Fruit fly (Drosophila melanogaster) whole organism, embryonic: ENCODE data around the gene Cdk1.

Experiments used
- Atf6 ChIP-seq: fragments of 200-800 bp; sonication (Bioruptor generic); IDR thresholded peaks from 2 replicates; pipeline ENCODE4 v1.3.6; 2022; ENCODE audit warnings: missing biosample characterization, missing genetic modification characterization
- BEAF-32 ChIP-seq: fragments of 200-800 bp; sonication (Bioruptor generic); optimal IDR thresholded peaks from 3 replicates; lab custom pipeline; 2017; ENCODE audit warnings: missing biosample characterization, missing genetic modification characterization, mild to moderate bottlenecking, moderate library complexity, missing genetic modification reagents
- Bgb ChIP-seq: fragments of 200-800 bp; sonication (Bioruptor generic); IDR thresholded peaks from 2 replicates; pipeline ENCODE4 v1.3.6; 2022; ENCODE audit warnings: missing biosample characterization, missing genetic modification characterization; ENCODE audit not compliant: partially characterized antibody
- CG10462 ChIP-seq: fragments of 200-800 bp; sonication (Bioruptor generic); optimal IDR thresholded peaks from 2 replicates; lab custom pipeline; 2016; ENCODE audit warnings: missing biosample characterization, missing genetic modification characterization
- CG10543 ChIP-seq: fragments of 200-800 bp; sonication (Bioruptor generic); optimal IDR thresholded peaks from 3 replicates; lab custom pipeline; 2017; ENCODE audit warnings: missing biosample characterization, mild to moderate bottlenecking, missing genetic modification characterization, moderate library complexity
- CG12391 ChIP-seq: fragments of 200-800 bp; sonication (Bioruptor generic); optimal IDR thresholded peaks from 3 replicates; lab custom pipeline; 2018; ENCODE audit warnings: missing biosample characterization, mild to moderate bottlenecking, missing genetic modification characterization, moderate library complexity
- CG13287 ChIP-seq: fragments of 200-800 bp; sonication (Bioruptor generic); IDR thresholded peaks from 2 replicates; pipeline ENCODE4 v1.3.6; 2022; ENCODE audit warnings: missing biosample characterization, missing genetic modification characterization; ENCODE audit not compliant: partially characterized antibody
- CG13424 ChIP-seq: fragments of 200-800 bp; sonication (Bioruptor generic); optimal IDR thresholded peaks from 2 replicates; lab custom pipeline; 2019; ENCODE audit warnings: missing biosample characterization, mild to moderate bottlenecking, missing genetic modification characterization, moderate library complexity
- CG13894 ChIP-seq: fragments of 200-800 bp; sonication (Bioruptor generic); optimal IDR thresholded peaks from 3 replicates; lab custom pipeline; 2018; ENCODE audit warnings: missing biosample characterization, mild to moderate bottlenecking, missing genetic modification characterization, moderate library complexity
- CG14710 ChIP-seq: fragments of 200-800 bp; sonication (Bioruptor generic); optimal IDR thresholded peaks from 3 replicates; lab custom pipeline; 2019; ENCODE audit warnings: missing biosample characterization, mild to moderate bottlenecking, missing genetic modification characterization, moderate library complexity
- CG15514 ChIP-seq: fragments of 200-800 bp; sonication (Bioruptor generic); optimal IDR thresholded peaks from 3 replicates; lab custom pipeline; 2017; ENCODE audit warnings: missing biosample characterization, missing genetic modification characterization, mild to moderate bottlenecking, moderate library complexity, missing genetic modification reagents
- CG15601 ChIP-seq: fragments of 200-800 bp; sonication (Bioruptor generic); optimal IDR thresholded peaks from 3 replicates; lab custom pipeline; 2019; ENCODE audit warnings: missing biosample characterization, mild to moderate bottlenecking, missing genetic modification characterization, moderate library complexity
- CG16813 ChIP-seq: fragments of 200-800 bp; sonication (Bioruptor generic); IDR thresholded peaks from 3 replicates; pipeline ENCODE4 v1.3.6; 2022; ENCODE audit warnings: missing biosample characterization, missing genetic modification characterization; ENCODE audit not compliant: partially characterized antibody
- CG2712 ChIP-seq: fragments of 200-800 bp; optimal IDR thresholded peaks from 3 replicates; lab custom pipeline; 2019; ENCODE audit warnings: missing biosample characterization, mild to moderate bottlenecking, missing genetic modification characterization, moderate library complexity
- CG30403 ChIP-seq: fragments of 200-800 bp; sonication (Bioruptor generic); optimal IDR thresholded peaks from 3 replicates; lab custom pipeline; 2016; ENCODE audit warnings: missing biosample characterization, missing genetic modification characterization
- CG3163 ChIP-seq: fragments of 200-800 bp; sonication (Bioruptor generic); optimal IDR thresholded peaks from 3 replicates; lab custom pipeline; 2016; ENCODE audit warnings: missing biosample characterization, missing genetic modification characterization
- CG34224 ChIP-seq: fragments of 200-800 bp; sonication (Bioruptor generic); IDR thresholded peaks from 3 replicates; pipeline ENCODE4 v1.3.6; 2022; ENCODE audit warnings: missing biosample characterization, missing genetic modification characterization; ENCODE audit not compliant: partially characterized antibody
- CG7556 ChIP-seq: fragments of 200-800 bp; sonication (Bioruptor generic); optimal IDR thresholded peaks from 2 replicates; lab custom pipeline; 2017; ENCODE audit warnings: missing biosample characterization, mild to moderate bottlenecking, missing genetic modification characterization
- CG7839 ChIP-seq: fragments of 200-800 bp; sonication (Bioruptor generic); optimal IDR thresholded peaks from 3 replicates; lab custom pipeline; 2018; ENCODE audit warnings: missing biosample characterization, mild to moderate bottlenecking, missing genetic modification characterization, moderate library complexity
- CG8924 ChIP-seq: fragments of 200-800 bp; optimal IDR thresholded peaks from 3 replicates; lab custom pipeline; 2019; ENCODE audit warnings: missing biosample characterization, mild to moderate bottlenecking, missing genetic modification characterization, moderate library complexity
- Dll ChIP-seq: fragments of 200-800 bp; sonication (Bioruptor generic); IDR thresholded peaks from 4 replicates; pipeline ENCODE4 v1.3.6; 2022; ENCODE audit warnings: missing biosample characterization, missing genetic modification characterization; ENCODE audit not compliant: partially characterized antibody
- Dp ChIP-seq: fragments of 200-800 bp; sonication (Bioruptor generic); optimal IDR thresholded peaks from 2 replicates; lab custom pipeline; 2018; ENCODE audit warnings: missing biosample characterization, mild to moderate bottlenecking, missing genetic modification characterization, moderate library complexity
- GATAe ChIP-seq: fragments of 200-800 bp; sonication (Bioruptor generic); conservative IDR thresholded peaks from 2 replicates; pipeline ENCODE4 v1.3.6; 2022; ENCODE audit warnings: missing biosample characterization, missing genetic modification characterization
- Hr51 ChIP-seq, 2 experiments: fragments of 200-800 bp; sonication (Bioruptor generic); optimal IDR thresholded peaks; 2 replicates in 1 of 2; 3 replicates in 1 of 2; lab custom pipeline; 2016 to 2018; ENCODE audit warnings: missing biosample characterization in 2 of 2, missing genetic modification characterization in 2 of 2, mild to moderate bottlenecking in 1 of 2, moderate library complexity in 1 of 2
- MBD-R2 ChIP-seq: fragments of 200-800 bp; sonication (Bioruptor generic); IDR thresholded peaks from 2 replicates; pipeline ENCODE4 v1.3.6; 2022; ENCODE audit warnings: missing biosample characterization, missing genetic modification characterization
- MESR4 ChIP-seq: fragments of 200-800 bp; sonication (Bioruptor generic); optimal IDR thresholded peaks from 2 replicates; lab custom pipeline; 2018; ENCODE audit warnings: missing biosample characterization, mild to moderate bottlenecking, missing genetic modification characterization, moderate library complexity
- PHDP ChIP-seq: fragments of 200-800 bp; sonication (Bioruptor generic); optimal IDR thresholded peaks from 3 replicates; lab custom pipeline; 2018; ENCODE audit warnings: missing biosample characterization, mild to moderate bottlenecking, missing genetic modification characterization, moderate library complexity
- Scr ChIP-seq: fragments of 200-800 bp; sonication (Bioruptor generic); IDR thresholded peaks from 2 replicates; pipeline ENCODE4 v1.3.6; 2022; ENCODE audit warnings: missing biosample characterization, missing genetic modification characterization; ENCODE audit not compliant: partially characterized antibody
- Xbp1 ChIP-seq: fragments of 200-800 bp; sonication (Bioruptor generic); optimal IDR thresholded peaks from 3 replicates; lab custom pipeline; 2016; ENCODE audit warnings: missing biosample characterization, mild to moderate bottlenecking, missing genetic modification characterization
- abd-A ChIP-seq: fragments of 200-800 bp; sonication (Bioruptor generic); optimal IDR thresholded peaks from 3 replicates; lab custom pipeline; 2019; ENCODE audit warnings: missing biosample characterization, mild to moderate bottlenecking, missing genetic modification characterization, moderate library complexity
- ato ChIP-seq: fragments of 200-800 bp; sonication (Bioruptor generic); IDR thresholded peaks from 2 replicates; pipeline ENCODE4 v1.3.6; 2022; ENCODE audit warnings: missing biosample characterization, missing genetic modification characterization; ENCODE audit not compliant: partially characterized antibody
- br ChIP-seq: fragments of >200 bp; optimal IDR thresholded peaks from 2 replicates; lab custom pipeline; 2017
- bsh ChIP-seq, 2 experiments: fragments of 200-800 bp; sonication (Bioruptor generic); optimal IDR thresholded peaks; 2 replicates each; lab custom pipeline; 2017 to 2018; ENCODE audit warnings: mild to moderate bottlenecking in 2 of 2, missing biosample characterization in 2 of 2, missing genetic modification characterization in 2 of 2, moderate library complexity in 1 of 2
- cas ChIP-seq: fragments of 200-800 bp; sonication (Bioruptor generic); IDR thresholded peaks from 2 replicates; pipeline ENCODE4 v1.3.6; 2022; ENCODE audit warnings: missing biosample characterization, missing genetic modification characterization
- crp ChIP-seq, 2 experiments: fragments of 200-800 bp; sonication (Bioruptor generic); optimal IDR thresholded peaks; 2 replicates in 1 of 2; 3 replicates in 1 of 2; lab custom pipeline; 2017; ENCODE audit warnings: missing biosample characterization in 2 of 2, missing genetic modification characterization in 2 of 2, mild to moderate bottlenecking in 1 of 2, moderate library complexity in 1 of 2
- dpn ChIP-seq, 2 experiments: fragments of 200-800 bp; sonication (Bioruptor generic); optimal IDR thresholded peaks; 3 replicates each; lab custom pipeline; 2016; ENCODE audit warnings: missing biosample characterization in 2 of 2, missing genetic modification characterization in 2 of 2
- grau ChIP-seq: fragments of 200-800 bp; optimal IDR thresholded peaks from 3 replicates; lab custom pipeline; 2019; ENCODE audit warnings: missing biosample characterization, mild to moderate bottlenecking, missing genetic modification characterization, moderate library complexity
- kah ChIP-seq: fragments of 200-800 bp; sonication (Bioruptor generic); optimal IDR thresholded peaks from 2 replicates; lab custom pipeline; 2018; ENCODE audit warnings: missing biosample characterization, mild to moderate bottlenecking, missing genetic modification characterization
- knrl ChIP-seq: fragments of 200-800 bp; sonication (Bioruptor generic); IDR thresholded peaks from 3 replicates; pipeline ENCODE4 v1.3.6; 2022; ENCODE audit warnings: missing biosample characterization, missing genetic modification characterization; ENCODE audit not compliant: partially characterized antibody
- lbe ChIP-seq: fragments of 200-800 bp; sonication (Bioruptor generic); optimal IDR thresholded peaks from 2 replicates; lab custom pipeline; 2016; ENCODE audit warnings: missing biosample characterization, mild to moderate bottlenecking, missing genetic modification characterization
- lilli ChIP-seq: fragments of 200-800 bp; sonication (Bioruptor generic); optimal IDR thresholded peaks from 3 replicates; lab custom pipeline; 2016; ENCODE audit warnings: missing biosample characterization, missing genetic modification characterization
- p53 ChIP-seq: fragments of 200-800 bp; sonication (Bioruptor generic); optimal IDR thresholded peaks from 2 replicates; lab custom pipeline; 2016; ENCODE audit warnings: missing biosample characterization, missing genetic modification characterization
- ranshi ChIP-seq: fragments of 200-800 bp; sonication (Bioruptor generic); IDR thresholded peaks from 2 replicates; pipeline ENCODE4 v1.3.6; 2022; ENCODE audit warnings: missing biosample characterization, missing genetic modification characterization
- rib ChIP-seq: fragments of 200-800 bp; sonication (Bioruptor generic); IDR thresholded peaks from 2 replicates; pipeline ENCODE4 v1.3.6; 2022; ENCODE audit warnings: missing biosample characterization, missing genetic modification characterization
- row ChIP-seq: fragments of 200-800 bp; sonication (Bioruptor generic); IDR thresholded peaks from 3 replicates; pipeline ENCODE4 v1.3.6; 2022; ENCODE audit warnings: missing biosample characterization, missing genetic modification characterization
- sens ChIP-seq: fragments of 200-800 bp; sonication (Bioruptor generic); peaks from one replicate; lab custom pipeline; 2016; ENCODE audit warnings: missing biosample characterization, missing genetic modification characterization
- unpg ChIP-seq: fragments of 200-800 bp; sonication (Bioruptor generic); optimal IDR thresholded peaks from 3 replicates; lab custom pipeline; 2018; ENCODE audit warnings: missing biosample characterization, mild to moderate bottlenecking, missing genetic modification characterization, moderate library complexity
- vvl ChIP-seq: fragments of 200-800 bp; sonication (Bioruptor generic); IDR thresholded peaks from 2 replicates; pipeline ENCODE4 v1.3.6; 2022; ENCODE audit warnings: missing biosample characterization, missing genetic modification characterization

Cdk1 gene

DNA sequence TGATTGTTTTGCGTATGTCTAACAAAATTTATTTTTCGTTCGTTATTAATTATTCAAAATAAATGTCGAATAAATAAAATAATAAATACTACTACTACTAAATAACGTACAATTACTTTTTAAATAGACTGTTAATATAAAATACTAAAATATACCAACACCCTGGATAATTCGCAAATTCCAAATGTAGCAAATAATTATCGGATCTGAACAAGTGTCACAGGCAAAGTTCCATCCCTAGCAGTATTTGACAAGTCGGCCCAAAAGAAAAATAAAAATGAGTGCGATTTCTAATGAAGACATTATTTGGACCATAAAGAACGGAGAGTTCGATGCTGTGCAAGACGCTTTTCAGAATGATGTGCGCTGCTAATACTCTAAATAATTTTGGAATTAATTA, 44.7 kb downstream of the Cdk1 start, which contains the start of gene CG31715 (continued):
- peak; percentile 13 for TF ChIP-seq CG7839
- TF ChIP-seq CG13894 (tag; lab: Kevin White, UChicago): peak; percentile 27
- TF ChIP-seq cas (GFP tag; lab: Robert Waterston, UW): no peak
- TF ChIP-seq unpg (GFP tag; lab: Kevin White, UChicago): peak; percentile 40
- TF ChIP-seq CG15514 (GFP tag; lab: Kevin White, UChicago): peak; percentile 37
- TF ChIP-seq CG10543: no peak
- TF ChIP-seq grau (tag; lab: Kevin White, UChicago): peak; percentile 38
- TF ChIP-seq sens (GFP tag; lab: Kevin White, UChicago): peak; percentile 77
- peak; percentile 24 for TF ChIP-seq lilli (GFP tag; lab: Kevin White, UChicago)
- peak; percentile 4 for TF ChIP-seq CG10462 (GFP tag; lab: Kevin White, UChicago)
- TF ChIP-seq CG8924 (tag; lab: Kevin White, UChicago): peak; percentile 39
- TF ChIP-seq CG15601: no peak
- TF ChIP-seq Hr51 (GFP tag; optimal IDR thresholded peaks at IDR 0.05; lab: Kevin White, UChicago): peak in 1 of 2 experiments; percentile 18
- TF ChIP-seq CG30403 (GFP tag; lab: Kevin White, UChicago): peak; percentile 16
- peak; percentile 66 for TF ChIP-seq MBD-R2
- no peak for TF ChIP-seq br (lab: Kevin White, UChicago)
- peak; percentile 51 for TF ChIP-seq Scr (GFP tag; lab: Robert Waterston, UW)
- TF ChIP-seq CG7556 (GFP tag; lab: Kevin White, UChicago): no peak
- TF ChIP-seq rib (GFP tag; lab: Robert Waterston, UW): peak; percentile 49; the same call in 1 of the 2 replicates
- no peak for TF ChIP-seq abd-A (tag; lab: Kevin White, UChicago)
- TF ChIP-seq PHDP: peak; percentile 39
- peak; percentile 20 for TF ChIP-seq Xbp1 (GFP tag; lab: Kevin White, UChicago)
- peak in 1 of 2 experiments; percentile 56 for TF ChIP-seq crp (GFP tag; optimal IDR thresholded peaks at IDR 0.05; lab: Kevin White, UChicago)
- peak; percentile 64 for TF ChIP-seq Dll
- no peak for TF ChIP-seq GATAe (GFP tag; lab: Robert Waterston, UW)
- peak; percentile 81 for TF ChIP-seq row (GFP tag; lab: Robert Waterston, UW)
- TF ChIP-seq ato (GFP tag; lab: Robert Waterston, UW): no peak
- TF ChIP-seq CG12391 (tag; lab: Kevin White, UChicago): peak; percentile 54
- peak; percentile 72 for TF ChIP-seq CG34224 (GFP tag; lab: Robert Waterston, UW)
- TF ChIP-seq vvl (GFP tag; lab: Robert Waterston, UW): peak; percentile 48; the same call in 1 of the 2 replicates
- peak; percentile 12 for TF ChIP-seq Dp
- peak; percentile 53; the same call in 1 of the 2 replicates for TF ChIP-seq ranshi (GFP tag; lab: Robert Waterston, UW)
- peak in 1 of 2 experiments; percentile 41 for TF ChIP-seq dpn (GFP tag; optimal IDR thresholded peaks at IDR 0.05; lab: Kevin White, UChicago)
- no peak for TF ChIP-seq CG3163 (GFP tag; lab: Kevin White, UChicago)
- peak; percentile 30 for TF ChIP-seq CG13424 (tag; lab: Kevin White, UChicago)
- TF ChIP-seq CG2712: peak; percentile 25
- TF ChIP-seq bsh (GFP tag; optimal IDR thresholded peaks at IDR 0.05; lab: Kevin White, UChicago): peak in 1 of 2 experiments; percentile 7
- TF ChIP-seq BEAF-32 (GFP tag; lab: Kevin White, UChicago): peak; percentile 67
- TF ChIP-seq lbe (GFP tag; lab: Kevin White, UChicago): peak; percentile 44
- peak; percentile 23 for TF ChIP-seq CG14710 (tag; lab: Kevin White, UChicago)
- peak; percentile 59 for TF ChIP-seq kah (GFP tag; lab: Kevin White, UChicago)
- TF ChIP-seq Atf6 (GFP tag; lab: Robert Waterston, UW): 0 out of 2 replicates have a peak, but pooled peaks have one; percentile 19
- peak; percentile 47; the same call in 1 of the 3 replicates for TF ChIP-seq CG16813 (GFP tag; lab: Robert Waterston, UW)
- TF ChIP-seq Bgb (GFP tag; lab: Robert Waterston, UW): peak; percentile 41; the same call in 1 of the 2 replicates
- TF ChIP-seq CG13287 (GFP tag; lab: Robert Waterston, UW): peak; percentile 63
- TF ChIP-seq p53 (GFP tag; lab: Kevin White, UChicago): no peak
- TF ChIP-seq MESR4: peak; percentile 25
- 0 out of 3 replicates have a peak, but pooled peaks have one; percentile 28 for TF ChIP-seq knrl (GFP tag; lab: Robert Waterston, UW)
